Worm (Caenorhabditis elegans): Measurements from ENCODE around the gene ugt-55.

ce11 chrV:12295520-12295919, 39.0 kb downstream of the ugt-55 start:
- TF ChIP-seq ztf-11 (tag; optimal IDR thresholded peaks at IDR 0.05) (no peak), ceh-20 (GFP tag; IDR thresholded peaks at IDR 0.05) (no peak), ZK546.5 (tag; optimal IDR thresholded peaks at IDR 0.05) (no peak), nhr-11 (tag; optimal IDR thresholded peaks at IDR 0.05) (no peak), D1046.2 (GFP tag; IDR thresholded peaks at IDR 0.05) (no peak), nhr-10 (tag; optimal IDR thresholded peaks at IDR 0.05) (no peak), lsy-2 (tag; optimal IDR thresholded peaks at IDR 0.05) (no peak), ceh-44 (GFP tag; IDR thresholded peaks at IDR 0.05) (no peak)

Measured in whole organism, L4 larva.